Fruit fly (Drosophila melanogaster) whole organism, wandering third instar larva: ENCODE measurements around the gene CG34293.

Source experiments
- Abd-B ChIP-seq: fragments of >200 bp; optimal IDR thresholded peaks from 2 replicates; lab custom pipeline; 2017; ENCODE audit warnings: missing biosample characterization, missing genetic modification characterization
- CG32264 ChIP-seq: fragments of 200-800 bp; sonication (Bioruptor generic); optimal IDR thresholded peaks from 2 replicates; lab custom pipeline; 2016; ENCODE audit warnings: missing biosample characterization, missing genetic modification characterization
- CG9705 ChIP-seq: fragments of 200-800 bp; sonication (Bioruptor generic); optimal IDR thresholded peaks from 2 replicates; lab custom pipeline; 2018; ENCODE audit warnings: missing biosample characterization, mild to moderate bottlenecking, missing genetic modification characterization
- CrebA ChIP-seq: fragments of 200-800 bp; sonication (Bioruptor generic); optimal IDR thresholded peaks from 2 replicates; lab custom pipeline; 2016; ENCODE audit warnings: missing biosample characterization, mild to moderate bottlenecking, missing genetic modification characterization, borderline replicate concordance
- Dfd ChIP-seq: fragments of >200 bp; optimal IDR thresholded peaks from 2 replicates; lab custom pipeline; 2017; ENCODE audit warnings: missing biosample characterization, missing genetic modification characterization
- Dif ChIP-seq: fragments of 200-275, 200-300 bp; sonication (Bioruptor generic); optimal IDR thresholded peaks from 2 replicates; lab custom pipeline; 2018; ENCODE audit warnings: missing biosample characterization, missing genetic modification characterization; ENCODE audit not compliant: partially characterized antibody
- GATAd ChIP-seq: sonication (Bioruptor generic); optimal IDR thresholded peaks from 2 replicates; lab custom pipeline; 2016; ENCODE audit warnings: missing biosample characterization, missing genetic modification characterization
- HLH106 ChIP-seq: fragments of 200-800 bp; optimal IDR thresholded peaks from 3 replicates; lab custom pipeline; 2019; ENCODE audit warnings: missing biosample characterization, mild to moderate bottlenecking, missing genetic modification characterization, moderate library complexity
- Hr78 ChIP-seq: fragments of >200 bp; optimal IDR thresholded peaks from 2 replicates; lab custom pipeline; 2017; ENCODE audit warnings: missing biosample characterization, missing genetic modification characterization
- Hr83 ChIP-seq: fragments of 200-300 bp; sonication (Bioruptor generic); optimal IDR thresholded peaks from 2 replicates; lab custom pipeline; 2016; ENCODE audit warnings: missing biosample characterization, mild to moderate bottlenecking, missing genetic modification characterization, moderate library complexity; ENCODE audit not compliant: poor library complexity, severe bottlenecking
- Jra ChIP-seq: sonication (Bioruptor generic); optimal IDR thresholded peaks from 2 replicates; lab custom pipeline; 2016; ENCODE audit warnings: missing biosample characterization, missing genetic modification characterization
- Mio ChIP-seq: sonication (Bioruptor generic); optimal IDR thresholded peaks from 2 replicates; lab custom pipeline; 2016; ENCODE audit warnings: missing biosample characterization, missing genetic modification characterization
- Myc ChIP-seq: fragments of >200 bp; optimal IDR thresholded peaks from 2 replicates; lab custom pipeline; 2017
- OdsH ChIP-seq: fragments of 200-800 bp; sonication (Bioruptor generic); optimal IDR thresholded peaks from 2 replicates; lab custom pipeline; 2016; ENCODE audit warnings: missing biosample characterization, mild to moderate bottlenecking, missing genetic modification characterization
- Rel ChIP-seq, 2 experiments: fragments of 200-800 bp; sonication (Bioruptor generic) in 1 of 2; optimal IDR thresholded peaks; 2 replicates in 1 of 2; 3 replicates in 1 of 2; lab custom pipeline; 2016 to 2019; ENCODE audit warnings: mild to moderate bottlenecking in 2 of 2, missing biosample characterization in 2 of 2, missing genetic modification characterization in 2 of 2, moderate library complexity in 1 of 2
- Sp1 ChIP-seq: fragments of 200-800 bp; sonication (Bioruptor generic); optimal IDR thresholded peaks from 3 replicates; lab custom pipeline; 2019; ENCODE audit warnings: missing biosample characterization, mild to moderate bottlenecking, missing genetic modification characterization, moderate library complexity
- Vsx2 ChIP-seq: fragments of 200-300, 225-300 bp; sonication (Bioruptor generic); optimal IDR thresholded peaks from 2 replicates; lab custom pipeline; 2018; ENCODE audit warnings: missing biosample characterization, missing genetic modification characterization; ENCODE audit not compliant: partially characterized antibody
- br ChIP-seq: fragments of 200-800 bp; sonication (Bioruptor generic); optimal IDR thresholded peaks from 2 replicates; lab custom pipeline; 2016; ENCODE audit warnings: missing biosample characterization, missing genetic modification characterization
- brk ChIP-seq: fragments of 200-800 bp; sonication (Bioruptor generic); optimal IDR thresholded peaks from 2 replicates; lab custom pipeline; 2016; ENCODE audit warnings: missing biosample characterization, mild to moderate bottlenecking, missing genetic modification characterization
- dl ChIP-seq, 2 experiments: fragments of 175-275, 200-275 bp in 1 of 2; fragments of 200-275 bp in 1 of 2; sonication (Bioruptor generic); optimal IDR thresholded peaks; lab custom pipeline; 2018; ENCODE audit warnings: mild to moderate bottlenecking in 2 of 2, missing biosample characterization in 2 of 2, missing genetic modification characterization in 2 of 2, moderate library complexity in 2 of 2; ENCODE audit not compliant: partially characterized antibody in 2 of 2, insufficient read depth in 1 of 2
- dmrt93B ChIP-seq: fragments of 200-800 bp; sonication (Bioruptor generic); optimal IDR thresholded peaks from 2 replicates; lab custom pipeline; 2018; ENCODE audit warnings: missing biosample characterization, mild to moderate bottlenecking, missing genetic modification characterization
- dsf ChIP-seq: sonication (Bioruptor generic); optimal IDR thresholded peaks from 2 replicates; lab custom pipeline; 2016; ENCODE audit warnings: missing biosample characterization, missing genetic modification characterization, borderline replicate concordance
- ey ChIP-seq: fragments of 200-800 bp; sonication (Bioruptor generic); optimal IDR thresholded peaks from 2 replicates; lab custom pipeline; 2016; ENCODE audit warnings: missing biosample characterization, missing genetic modification characterization
- foxo ChIP-seq, 2 experiments: fragments of 200-800 bp; sonication (Bioruptor generic); optimal IDR thresholded peaks; 2 replicates in 1 of 2; 3 replicates in 1 of 2; lab custom pipeline; 2016 to 2017; ENCODE audit warnings: missing biosample characterization in 2 of 2, missing genetic modification characterization in 2 of 2
- fru ChIP-seq: fragments of 200-800 bp; sonication (Bioruptor generic); optimal IDR thresholded peaks from 3 replicates; lab custom pipeline; 2016; ENCODE audit warnings: missing biosample characterization, mild to moderate bottlenecking, missing genetic modification characterization
- h ChIP-seq: fragments of 200-800 bp; sonication (Bioruptor generic); optimal IDR thresholded peaks from 3 replicates; lab custom pipeline; 2016; ENCODE audit warnings: missing biosample characterization, mild to moderate bottlenecking, missing genetic modification characterization
- jim ChIP-seq: fragments of 175-275, 200-325 bp; sonication (Bioruptor generic); optimal IDR thresholded peaks from 2 replicates; lab custom pipeline; 2016; ENCODE audit warnings: missing biosample characterization, mild to moderate bottlenecking, missing genetic modification characterization
- lola ChIP-seq: fragments of >200 bp; optimal IDR thresholded peaks from 2 replicates; lab custom pipeline; 2017; ENCODE audit warnings: missing biosample characterization, missing genetic modification characterization
- pan ChIP-seq: fragments of >200 bp; optimal IDR thresholded peaks from 2 replicates; lab custom pipeline; 2017
- psq ChIP-seq: fragments of 200-800 bp; sonication (Bioruptor generic); optimal IDR thresholded peaks from 3 replicates; lab custom pipeline; 2017; ENCODE audit warnings: missing biosample characterization, mild to moderate bottlenecking, missing genetic modification characterization, moderate library complexity
- rgr ChIP-seq: fragments of 200-800 bp; sonication (Bioruptor generic); optimal IDR thresholded peaks from 3 replicates; lab custom pipeline; 2016; ENCODE audit warnings: missing biosample characterization, mild to moderate bottlenecking, missing genetic modification characterization
- sv ChIP-seq: fragments of 200-800 bp; sonication (Bioruptor generic); optimal IDR thresholded peaks from 3 replicates; lab custom pipeline; 2016; ENCODE audit warnings: missing biosample characterization, missing genetic modification characterization
- tai ChIP-seq: sonication (Bioruptor generic); optimal IDR thresholded peaks from 2 replicates; lab custom pipeline; 2016; ENCODE audit warnings: missing biosample characterization, missing genetic modification characterization
- usp ChIP-seq: fragments of >200 bp; optimal IDR thresholded peaks from 2 replicates; lab custom pipeline; 2017; ENCODE audit warnings: missing biosample characterization, missing genetic modification characterization
- woc ChIP-seq: sonication (Bioruptor generic); optimal IDR thresholded peaks from 2 replicates; lab custom pipeline; 2016; ENCODE audit warnings: missing biosample characterization, mild to moderate bottlenecking, missing genetic modification characterization

CG34293 gene

DNA sequence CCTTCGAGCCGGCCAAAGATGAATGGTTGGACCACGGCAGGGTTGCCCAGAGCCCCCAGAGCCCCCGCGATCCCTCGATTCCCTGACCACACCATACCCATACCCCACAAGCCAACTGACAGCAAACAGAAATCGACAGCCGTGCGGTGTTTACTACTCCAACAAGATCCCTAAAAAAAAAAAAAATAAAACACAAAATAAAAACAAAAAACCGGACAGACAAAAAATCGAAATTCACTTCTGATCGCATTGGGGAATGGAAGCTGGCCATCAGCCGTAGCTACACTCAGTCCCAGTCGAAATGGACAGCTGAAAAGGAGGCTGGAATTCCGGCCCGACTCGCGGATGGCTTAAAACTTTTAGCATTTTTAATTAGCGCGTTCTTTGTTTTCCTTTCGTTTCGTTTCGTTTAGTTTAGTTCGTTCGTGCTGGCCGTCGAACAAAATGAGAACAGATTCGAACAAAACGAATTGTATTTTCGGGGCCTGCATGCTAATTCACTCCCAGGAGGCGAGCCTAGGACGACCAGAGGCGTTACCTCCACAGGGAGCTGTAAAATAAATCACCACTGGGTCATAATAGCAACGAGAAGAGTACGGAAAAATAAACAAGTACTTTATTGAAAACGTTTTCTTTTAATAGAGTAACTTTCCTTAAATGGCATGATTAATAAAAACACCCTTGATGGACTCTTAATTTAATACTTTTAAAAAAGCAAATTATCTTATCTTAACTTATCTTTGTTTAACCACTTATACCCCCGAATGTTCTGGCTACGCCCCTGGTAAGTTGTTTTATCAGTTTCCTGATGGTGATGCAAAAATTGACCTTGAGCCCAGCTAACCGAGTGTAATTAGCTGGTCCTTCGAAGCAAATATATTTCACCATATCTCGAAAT, 33.8 kb upstream of the CG34293 start:
- TF ChIP-seq CG32264 (GFP tag; lab: Kevin White, UChicago), result no peak
- TF ChIP-seq Dif (GFP tag; lab: Kevin White, UChicago), result no peak
- TF ChIP-seq rgr (GFP tag; lab: Kevin White, UChicago), result peak; percentile 44
- peak; percentile 33 for TF ChIP-seq ey (GFP tag; lab: Kevin White, UChicago)
- TF ChIP-seq foxo (GFP tag; optimal IDR thresholded peaks at IDR 0.05; lab: Kevin White, UChicago), result peak in 1 of 2 experiments; percentile 50
- TF ChIP-seq h (GFP tag; lab: Kevin White, UChicago), result peak; percentile 43
- TF ChIP-seq Hr78 (GFP tag; lab: Kevin White, UChicago), result no peak
- peak; percentile 43 for TF ChIP-seq brk (GFP tag; lab: Kevin White, UChicago)
- TF ChIP-seq pan, result no peak
- peak; percentile 79 for TF ChIP-seq CrebA
- TF ChIP-seq Rel (GFP tag; optimal IDR thresholded peaks at IDR 0.05; lab: Kevin White, UChicago), result peak; percentile 62
- TF ChIP-seq Rel (tag; optimal IDR thresholded peaks at IDR 0.05; lab: Kevin White, UChicago), result no peak
- peak; percentile 44 for TF ChIP-seq HLH106 (tag; lab: Kevin White, UChicago)
- peak; percentile 24 for TF ChIP-seq psq (GFP tag; lab: Kevin White, UChicago)
- peak; percentile 15 for TF ChIP-seq Sp1 (GFP tag; lab: Kevin White, UChicago)
- peak; percentile 16 for TF ChIP-seq br (GFP tag; lab: Kevin White, UChicago)
- TF ChIP-seq OdsH (GFP tag; lab: Kevin White, UChicago), result peak; percentile 50

DNA sequence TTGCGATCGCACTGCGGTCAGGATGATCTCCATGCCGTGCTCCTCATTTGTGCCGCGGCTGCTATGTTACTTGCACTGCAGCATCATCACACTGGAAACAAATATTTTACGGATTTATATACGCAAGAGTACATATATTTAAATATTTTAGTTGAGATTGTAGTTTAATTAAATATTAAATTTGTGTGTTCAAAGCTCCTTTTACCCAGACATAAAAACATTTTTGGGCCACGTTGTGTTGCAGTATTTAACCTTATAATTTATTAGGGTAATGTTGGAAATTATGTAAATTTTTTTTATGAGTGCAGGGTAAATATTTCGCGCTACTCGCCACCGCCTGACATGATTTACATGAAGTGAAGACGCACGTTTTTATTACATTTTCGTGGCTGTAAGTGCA, 32.2 kb upstream of the CG34293 start:
- peak; percentile 3 for TF ChIP-seq Sp1 (GFP tag; lab: Kevin White, UChicago)
- no peak for TF ChIP-seq Hr83 (GFP tag; lab: Kevin White, UChicago)
- TF ChIP-seq Rel (GFP tag; optimal IDR thresholded peaks at IDR 0.05; lab: Kevin White, UChicago), result no peak
- no peak for TF ChIP-seq Rel (tag; optimal IDR thresholded peaks at IDR 0.05; lab: Kevin White, UChicago)
- peak; percentile 18 for TF ChIP-seq rgr (GFP tag; lab: Kevin White, UChicago)

DNA sequence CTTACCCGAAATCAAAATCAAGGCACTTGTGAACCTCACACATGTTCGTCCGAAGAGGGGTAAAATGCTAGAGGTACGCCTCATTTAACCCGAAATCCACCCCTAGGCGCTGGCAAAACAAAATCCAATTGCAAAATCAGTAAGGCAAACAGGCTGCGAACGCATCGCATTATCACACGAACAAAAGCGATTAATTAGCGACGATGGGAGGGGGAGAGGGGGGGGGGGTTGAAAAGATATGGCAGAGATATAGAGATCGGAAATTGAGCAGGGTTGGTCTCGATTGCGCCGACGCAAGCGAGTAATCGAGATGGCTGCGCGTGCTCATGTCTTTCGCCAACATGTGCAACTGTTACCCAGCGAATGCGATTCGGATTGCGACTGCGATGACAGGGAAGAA, 31.5 kb upstream of the CG34293 start:
- TF ChIP-seq sv (GFP tag; lab: Kevin White, UChicago) (no peak), dsf (GFP tag; lab: Kevin White, UChicago) (no peak), jim (GFP tag; lab: Kevin White, UChicago) (no peak), ey (GFP tag; lab: Kevin White, UChicago) (no peak), GATAd (GFP tag; lab: Kevin White, UChicago) (no peak), Myc (lab: Kevin White, UChicago) (no peak), Hr78 (GFP tag; lab: Kevin White, UChicago) (no peak), tai (GFP tag; lab: Kevin White, UChicago) (no peak), Jra (no peak), brk (GFP tag; lab: Kevin White, UChicago) (no peak), Mio (GFP tag; lab: Kevin White, UChicago) (no peak), Abd-B (no peak)

dm6 chr3R:27194106-27194505, 28.7 kb upstream of the CG34293 start, which contains the start of gene Ser:
Gene Ser, minus strand, starts transcription at chr3R:27194267.
- TF ChIP-seq Dfd, result peak; percentile 19
- peak; percentile 65 to 68 for TF ChIP-seq dl (GFP tag; optimal IDR thresholded peaks at IDR 0.05; lab: Kevin White, UChicago; ENCODE audit: insufficient read depth in 1 of 2, partially characterized antibody in 2 of 2)
- peak; percentile 24 for TF ChIP-seq OdsH (GFP tag; lab: Kevin White, UChicago)
- TF ChIP-seq Jra, result no peak
- peak; percentile 17 for TF ChIP-seq Hr83 (GFP tag; lab: Kevin White, UChicago)
- no peak for TF ChIP-seq tai (GFP tag; lab: Kevin White, UChicago)
- TF ChIP-seq h (GFP tag; lab: Kevin White, UChicago), result peak; percentile 4
- TF ChIP-seq woc (GFP tag; lab: Kevin White, UChicago), result no peak
- peak; percentile 34 for TF ChIP-seq fru (GFP tag; lab: Kevin White, UChicago)
- no peak for TF ChIP-seq usp (GFP tag; lab: Kevin White, UChicago)
- TF ChIP-seq Vsx2, result no peak
- no peak for TF ChIP-seq foxo (GFP tag; optimal IDR thresholded peaks at IDR 0.05; lab: Kevin White, UChicago)
- no peak for TF ChIP-seq Sp1 (GFP tag; lab: Kevin White, UChicago)
- TF ChIP-seq sv (GFP tag; lab: Kevin White, UChicago), result no peak
- peak; percentile 4 for TF ChIP-seq br (GFP tag; lab: Kevin White, UChicago)
- peak; percentile 66 for TF ChIP-seq Dif (GFP tag; lab: Kevin White, UChicago)
- TF ChIP-seq CG32264 (GFP tag; lab: Kevin White, UChicago), result no peak
- TF ChIP-seq HLH106 (tag; lab: Kevin White, UChicago), result no peak
- peak; percentile 5 for TF ChIP-seq psq (GFP tag; lab: Kevin White, UChicago)
- TF ChIP-seq lola (GFP tag; lab: Kevin White, UChicago), result no peak
- no peak for TF ChIP-seq rgr (GFP tag; lab: Kevin White, UChicago)
- TF ChIP-seq dmrt93B (GFP tag; lab: Kevin White, UChicago), result no peak
- no peak for TF ChIP-seq Myc (lab: Kevin White, UChicago)
- TF ChIP-seq CG9705 (GFP tag; lab: Kevin White, UChicago), result no peak
- TF ChIP-seq Hr78 (GFP tag; lab: Kevin White, UChicago), result no peak
- no peak for TF ChIP-seq dsf (GFP tag; lab: Kevin White, UChicago)
